Fruit fly (Drosophila melanogaster): Measurements from ENCODE around the gene Snx1.

Snx1 gene

dm6 chr2L:3495465-3495864 lies 46.0 kb downstream of the Snx1 start:
- TF ChIP-seq CG32121 (GFP tag; IDR thresholded peaks at IDR 0.05): no peak
- no peak for TF ChIP-seq EcR (GFP tag; optimal IDR thresholded peaks at IDR 0.05)
- TF ChIP-seq gl (tag; optimal IDR thresholded peaks at IDR 0.05): no peak
- TF ChIP-seq CG15710 (tag; optimal IDR thresholded peaks at IDR 0.05): no peak
- no peak for TF ChIP-seq CG13204 (GFP tag; optimal IDR thresholded peaks at IDR 0.05)
- TF ChIP-seq CG4496 (GFP tag; IDR thresholded peaks at IDR 0.05): no peak
- no peak for TF ChIP-seq CG8301 (tag; optimal IDR thresholded peaks at IDR 0.05)
- no peak for TF ChIP-seq Pif1B (GFP tag; optimal IDR thresholded peaks at IDR 0.05)
- no peak for TF ChIP-seq CG10348 (GFP tag; IDR thresholded peaks at IDR 0.05)
- TF ChIP-seq Snoo (tag; optimal IDR thresholded peaks at IDR 0.05): no peak
- no peak for TF ChIP-seq D1 (tag; optimal IDR thresholded peaks at IDR 0.05)
- TF ChIP-seq Ets98B (GFP tag; IDR thresholded peaks at IDR 0.05): no peak
- TF ChIP-seq CG12605 (GFP tag; IDR thresholded peaks at IDR 0.05): no peak
- TF ChIP-seq rn (GFP tag; IDR thresholded peaks at IDR 0.05): no peak
- TF ChIP-seq CG8159 (tag; optimal IDR thresholded peaks at IDR 0.05): no peak
- no peak for TF ChIP-seq Pif1A (GFP tag; optimal IDR thresholded peaks at IDR 0.05)
- no peak for TF ChIP-seq CG9948 (tag; optimal IDR thresholded peaks at IDR 0.05)
- no peak for TF ChIP-seq CG14655 (GFP tag; optimal IDR thresholded peaks at IDR 0.05)

All from whole organism, pupa.